Fruit fly (Drosophila melanogaster): ENCODE measurements around the gene Oamb.
A peak's percentile ranks its signal among the peaks of the same experiment; 100 is the strongest.

The Oamb gene

dm6 chr3R:20762175-20762795 lies 47.9 kb upstream of the Oamb start, which contains the start of gene CG31195 (continued):
- no peak for TF ChIP-seq Vsx2 (GFP tag; optimal IDR thresholded peaks at IDR 0.05; ENCODE audit: partially characterized antibody)

dm6 chr3R:20756429-20756828 lies 42.1 kb upstream of the Oamb start, which contains the start of gene Syp:
Syp (plus strand) TSS chr3R:20756729.
- no peak for TF ChIP-seq Hr78 (GFP tag; optimal IDR thresholded peaks at IDR 0.05)
- no peak for TF ChIP-seq psq (GFP tag; optimal IDR thresholded peaks at IDR 0.05)

dm6 chr3R:20754991-20755390 lies 40.6 kb upstream of the Oamb start:
- peak; percentile 71 for TF ChIP-seq Dfd (GFP tag; optimal IDR thresholded peaks at IDR 0.05)
- TF ChIP-seq h (GFP tag; optimal IDR thresholded peaks at IDR 0.05): no peak

- TF ChIP-seq Dfd (GFP tag; optimal IDR thresholded peaks at IDR 0.05): no peak
- no peak for TF ChIP-seq HLH106 (tag; optimal IDR thresholded peaks at IDR 0.05)
- no peak for TF ChIP-seq pan (optimal IDR thresholded peaks at IDR 0.05)
- TF ChIP-seq fru (GFP tag; optimal IDR thresholded peaks at IDR 0.05): no peak
- no peak for TF ChIP-seq CG32264 (GFP tag; optimal IDR thresholded peaks at IDR 0.05)
- TF ChIP-seq woc (GFP tag; optimal IDR thresholded peaks at IDR 0.05): no peak
- no peak for TF ChIP-seq Dif (GFP tag; optimal IDR thresholded peaks at IDR 0.05; ENCODE audit: partially characterized antibody)
- no peak for TF ChIP-seq rgr (GFP tag; optimal IDR thresholded peaks at IDR 0.05)
- no peak for TF ChIP-seq Vsx2 (GFP tag; optimal IDR thresholded peaks at IDR 0.05; ENCODE audit: partially characterized antibody)
- no peak for TF ChIP-seq h (GFP tag; optimal IDR thresholded peaks at IDR 0.05)
- TF ChIP-seq sv (GFP tag; optimal IDR thresholded peaks at IDR 0.05): no peak
- TF ChIP-seq dl (GFP tag; optimal IDR thresholded peaks at IDR 0.05; ENCODE audit: insufficient read depth in 1 of 2, partially characterized antibody in 2 of 2): no peak
- TF ChIP-seq foxo (GFP tag; optimal IDR thresholded peaks at IDR 0.05): no peak
- TF ChIP-seq Hr78 (GFP tag; optimal IDR thresholded peaks at IDR 0.05): no peak
- TF ChIP-seq Hr83 (GFP tag; optimal IDR thresholded peaks at IDR 0.05; ENCODE audit: poor library complexity, severe bottlenecking): no peak
- TF ChIP-seq Hnf4 (GFP tag; optimal IDR thresholded peaks at IDR 0.05): no peak
These were observed 35.2 kb upstream of the Oamb start for dm6 chr3R:20749536-20749935.

- TF ChIP-seq CG9705 (GFP tag; optimal IDR thresholded peaks at IDR 0.05): no peak
- no peak for TF ChIP-seq jim (GFP tag; optimal IDR thresholded peaks at IDR 0.05)
- no peak for TF ChIP-seq HLH106 (tag; optimal IDR thresholded peaks at IDR 0.05)
- no peak for TF ChIP-seq Abd-B (GFP tag; optimal IDR thresholded peaks at IDR 0.05)
- no peak for TF ChIP-seq Sp1 (GFP tag; optimal IDR thresholded peaks at IDR 0.05)
- no peak for TF ChIP-seq Hr78 (GFP tag; optimal IDR thresholded peaks at IDR 0.05)
- no peak for TF ChIP-seq sage (GFP tag; optimal IDR thresholded peaks at IDR 0.05)
- TF ChIP-seq Hnf4 (GFP tag; optimal IDR thresholded peaks at IDR 0.05): no peak
- TF ChIP-seq dl (GFP tag; optimal IDR thresholded peaks at IDR 0.05; ENCODE audit: insufficient read depth in 1 of 2, partially characterized antibody in 2 of 2): no peak
These were observed 34.6 kb upstream of the Oamb start, which contains the start of gene Prosalpha4T1 for dm6 chr3R:20748974-20749373. Prosalpha4T1 (minus strand) TSS chr3R:20749074.

- TF ChIP-seq jim (GFP tag; optimal IDR thresholded peaks at IDR 0.05) (no peak), Mio (GFP tag; optimal IDR thresholded peaks at IDR 0.05) (no peak), dsf (GFP tag; optimal IDR thresholded peaks at IDR 0.05; ENCODE audit: borderline replicate concordance) (no peak), brk (GFP tag; optimal IDR thresholded peaks at IDR 0.05) (no peak), Abd-B (GFP tag; optimal IDR thresholded peaks at IDR 0.05) (no peak), Hr83 (GFP tag; optimal IDR thresholded peaks at IDR 0.05; ENCODE audit: poor library complexity, severe bottlenecking) (no peak), fru (GFP tag; optimal IDR thresholded peaks at IDR 0.05) (no peak), Dif (GFP tag; optimal IDR thresholded peaks at IDR 0.05; ENCODE audit: partially characterized antibody) (no peak), Vsx2 (GFP tag; optimal IDR thresholded peaks at IDR 0.05; ENCODE audit: partially characterized antibody) (no peak)
These were observed 30.9 kb upstream of the Oamb start, which contains the start of gene CG31200 for dm6 chr3R:20745238-20745637. CG31200 (minus strand) TSS chr3R:20745338.

- TF ChIP-seq CG32264 (GFP tag; optimal IDR thresholded peaks at IDR 0.05): no peak
- TF ChIP-seq Mio (GFP tag; optimal IDR thresholded peaks at IDR 0.05): no peak
- no peak for TF ChIP-seq CrebA (GFP tag; optimal IDR thresholded peaks at IDR 0.05; ENCODE audit: borderline replicate concordance)
- no peak for TF ChIP-seq lola (GFP tag; optimal IDR thresholded peaks at IDR 0.05)
- TF ChIP-seq HLH106 (tag; optimal IDR thresholded peaks at IDR 0.05): no peak
- TF ChIP-seq dmrt93B (GFP tag; optimal IDR thresholded peaks at IDR 0.05): no peak
- no peak for TF ChIP-seq ey (GFP tag; optimal IDR thresholded peaks at IDR 0.05)
- no peak for TF ChIP-seq Rel (GFP tag; optimal IDR thresholded peaks at IDR 0.05)
- no peak for TF ChIP-seq Rel (tag; optimal IDR thresholded peaks at IDR 0.05)
- no peak for TF ChIP-seq br (GFP tag; optimal IDR thresholded peaks at IDR 0.05)
- no peak for TF ChIP-seq sage (GFP tag; optimal IDR thresholded peaks at IDR 0.05)
- no peak for TF ChIP-seq usp (GFP tag; optimal IDR thresholded peaks at IDR 0.05)
- no peak for TF ChIP-seq tai (GFP tag; optimal IDR thresholded peaks at IDR 0.05)
- no peak for TF ChIP-seq psq (GFP tag; optimal IDR thresholded peaks at IDR 0.05)
- no peak for TF ChIP-seq Hr78 (GFP tag; optimal IDR thresholded peaks at IDR 0.05)
These were observed 29.4 kb upstream of the Oamb start, which contains the start of gene CG31199 for dm6 chr3R:20743769-20744168. CG31199 (minus strand) TSS chr3R:20743869.

All from whole organism, wandering third instar larva.